Fruit fly (Drosophila melanogaster) whole organism, prepupa: ENCODE results near the gene CG4168.

Experiments used
- Blimp-1 ChIP-seq: fragments of 200-800 bp; sonication (Bioruptor generic); optimal IDR thresholded peaks from 3 replicates; lab custom pipeline; 2017; ENCODE audit warnings: missing biosample characterization, missing genetic modification characterization, mild to moderate bottlenecking, moderate library complexity, missing genetic modification reagents
- CG10669 ChIP-seq: fragments of 200-800 bp; sonication (Bioruptor generic); optimal IDR thresholded peaks from 3 replicates; lab custom pipeline; 2018; ENCODE audit warnings: missing biosample characterization, mild to moderate bottlenecking, missing genetic modification characterization, moderate library complexity
- CG11762 ChIP-seq: fragments of 200-800 bp; sonication (Bioruptor generic); optimal IDR thresholded peaks from 3 replicates; lab custom pipeline; 2016; ENCODE audit warnings: missing biosample characterization, missing genetic modification characterization; ENCODE audit not compliant: insufficient read depth
- CG15336 ChIP-seq: fragments of 200-800 bp; sonication (Bioruptor generic); IDR thresholded peaks from 2 replicates; pipeline ENCODE4 v1.3.6; 2022; ENCODE audit warnings: missing biosample characterization, missing genetic modification characterization
- CG16779 ChIP-seq: fragments of 200-800 bp; sonication (Bioruptor generic); optimal IDR thresholded peaks from 3 replicates; lab custom pipeline; 2017; ENCODE audit warnings: missing biosample characterization, mild to moderate bottlenecking, missing genetic modification characterization
- CG31627 ChIP-seq: fragments of 200-800 bp; sonication (Bioruptor generic); optimal IDR thresholded peaks from 3 replicates; lab custom pipeline; 2016; ENCODE audit warnings: missing biosample characterization, missing genetic modification characterization
- CG3919 ChIP-seq: fragments of 200-800 bp; sonication (Bioruptor generic); optimal IDR thresholded peaks from 3 replicates; lab custom pipeline; 2016; ENCODE audit warnings: missing biosample characterization, missing genetic modification characterization
- CG6792 ChIP-seq: fragments of 200-800 bp; sonication (Bioruptor generic); optimal IDR thresholded peaks from 3 replicates; lab custom pipeline; 2016; ENCODE audit warnings: missing biosample characterization, missing genetic modification characterization
- CG6854 ChIP-seq: fragments of 200-800 bp; sonication (Bioruptor generic); optimal IDR thresholded peaks from 2 replicates; lab custom pipeline; 2017; ENCODE audit warnings: missing biosample characterization, mild to moderate bottlenecking, missing genetic modification characterization
- CG8119 ChIP-seq: fragments of 200-800 bp; sonication (Bioruptor generic); IDR thresholded peaks from 3 replicates; pipeline ENCODE4 v1.3.6; 2022; ENCODE audit warnings: missing biosample characterization, missing genetic modification characterization
- CG8319 ChIP-seq: fragments of 200-800 bp; sonication (Bioruptor generic); optimal IDR thresholded peaks from 3 replicates; lab custom pipeline; 2016; ENCODE audit warnings: missing biosample characterization, missing genetic modification characterization
- CG8632 ChIP-seq: fragments of 200-800 bp; sonication (Bioruptor generic); optimal IDR thresholded peaks from 3 replicates; lab custom pipeline; 2016; ENCODE audit warnings: missing biosample characterization, missing genetic modification characterization
- CG9139 ChIP-seq: fragments of 200-800 bp; sonication (Bioruptor generic); optimal IDR thresholded peaks from 3 replicates; lab custom pipeline; 2017; ENCODE audit warnings: missing biosample characterization, mild to moderate bottlenecking, missing genetic modification characterization
- Eip75B ChIP-seq: fragments of 200-800 bp; sonication (Bioruptor generic); optimal IDR thresholded peaks from 3 replicates; lab custom pipeline; 2016; ENCODE audit warnings: missing biosample characterization, missing genetic modification characterization
- Eip78C ChIP-seq: fragments of 200-800 bp; sonication (Bioruptor generic); peaks from one replicate; lab custom pipeline; 2016; ENCODE audit warnings: missing biosample characterization, missing genetic modification characterization
- Ets21C ChIP-seq: fragments of 200-800 bp; sonication (Bioruptor generic); optimal IDR thresholded peaks from 3 replicates; lab custom pipeline; 2016; ENCODE audit warnings: missing biosample characterization, missing genetic modification characterization
- Ets96B ChIP-seq: fragments of 200-800 bp; optimal IDR thresholded peaks from 2 replicates; lab custom pipeline; 2019; ENCODE audit warnings: missing biosample characterization, mild to moderate bottlenecking, missing genetic modification characterization, moderate library complexity
- Gug ChIP-seq: fragments of 200-800 bp; sonication (Bioruptor generic); IDR thresholded peaks from 2 replicates; pipeline ENCODE4 v1.3.6; 2022; ENCODE audit warnings: missing biosample characterization, missing genetic modification characterization
- Hr39 ChIP-seq: fragments of 200-800 bp; sonication (Bioruptor generic); optimal IDR thresholded peaks from 2 replicates; lab custom pipeline; 2016; ENCODE audit warnings: missing biosample characterization, missing genetic modification characterization
- Hr4 ChIP-seq: fragments of 200-800 bp; sonication (Bioruptor generic); optimal IDR thresholded peaks from 3 replicates; lab custom pipeline; 2016; ENCODE audit warnings: missing biosample characterization, missing genetic modification characterization
- Lpt ChIP-seq: fragments of 200-800 bp; sonication (Bioruptor generic); optimal IDR thresholded peaks from 3 replicates; lab custom pipeline; 2016; ENCODE audit warnings: missing biosample characterization, missing genetic modification characterization
- Met ChIP-seq: fragments of 200-800 bp; sonication (Bioruptor generic); optimal IDR thresholded peaks from 3 replicates; lab custom pipeline; 2016; ENCODE audit warnings: missing biosample characterization, missing genetic modification characterization
- OdsH ChIP-seq: fragments of 200-800 bp; sonication (Bioruptor generic); optimal IDR thresholded peaks from 3 replicates; lab custom pipeline; 2016; ENCODE audit warnings: missing biosample characterization, missing genetic modification characterization
- Smox ChIP-seq: fragments of 200-800 bp; sonication (Bioruptor generic); optimal IDR thresholded peaks from 3 replicates; lab custom pipeline; 2016; ENCODE audit warnings: missing biosample characterization, missing genetic modification characterization
- Sox102F ChIP-seq: fragments of 200-800 bp; sonication (Bioruptor generic); optimal IDR thresholded peaks from 2 replicates; lab custom pipeline; 2016; ENCODE audit warnings: missing biosample characterization, mild to moderate bottlenecking, missing genetic modification characterization
- Sox14 ChIP-seq: fragments of 200-800 bp; sonication (Bioruptor generic); optimal IDR thresholded peaks from 3 replicates; lab custom pipeline; 2016; ENCODE audit warnings: missing biosample characterization, missing genetic modification characterization
- Sox15 ChIP-seq: fragments of 200-800 bp; sonication (Bioruptor generic); optimal IDR thresholded peaks from 3 replicates; lab custom pipeline; 2016; ENCODE audit warnings: missing biosample characterization, missing genetic modification characterization
- achi ChIP-seq: fragments of 200-800 bp; sonication (Bioruptor generic); optimal IDR thresholded peaks from 3 replicates; lab custom pipeline; 2016; ENCODE audit warnings: missing biosample characterization, missing genetic modification characterization
- cyc ChIP-seq: fragments of 200-800 bp; sonication (Bioruptor generic); optimal IDR thresholded peaks from 3 replicates; lab custom pipeline; 2016; ENCODE audit warnings: missing biosample characterization, missing genetic modification characterization
- dsx ChIP-seq: fragments of 200-800 bp; optimal IDR thresholded peaks from 3 replicates; lab custom pipeline; 2019; ENCODE audit warnings: missing biosample characterization, mild to moderate bottlenecking, missing genetic modification characterization, moderate library complexity; ENCODE audit not compliant: poor library complexity, severe bottlenecking
- fd59A ChIP-seq: fragments of 200-800 bp; sonication (Bioruptor generic); optimal IDR thresholded peaks from 2 replicates; lab custom pipeline; 2017; ENCODE audit warnings: missing biosample characterization, mild to moderate bottlenecking, missing genetic modification characterization, missing genetic modification reagents
- lz ChIP-seq: fragments of 200-800 bp; sonication (Bioruptor generic); optimal IDR thresholded peaks from 3 replicates; lab custom pipeline; 2016; ENCODE audit warnings: missing biosample characterization, missing genetic modification characterization
- net ChIP-seq: fragments of 200-800 bp; sonication (Bioruptor generic); optimal IDR thresholded peaks from 3 replicates; lab custom pipeline; 2016; ENCODE audit warnings: missing biosample characterization, missing genetic modification characterization
- pdm3 ChIP-seq: fragments of 200-800 bp; sonication (Bioruptor generic); optimal IDR thresholded peaks from 3 replicates; lab custom pipeline; 2016; ENCODE audit warnings: missing biosample characterization, missing genetic modification characterization
- spab ChIP-seq: fragments of 200-800 bp; sonication (Bioruptor generic); optimal IDR thresholded peaks from 2 replicates; lab custom pipeline; 2017; ENCODE audit warnings: missing biosample characterization, mild to moderate bottlenecking, missing genetic modification characterization, missing genetic modification reagents
- ss ChIP-seq, 2 experiments: fragments of 200-800 bp; sonication (Bioruptor generic); optimal IDR thresholded peaks; 2 replicates in 1 of 2; 3 replicates in 1 of 2; lab custom pipeline; 2017 to 2018; ENCODE audit warnings: mild to moderate bottlenecking in 2 of 2, missing biosample characterization in 2 of 2, missing genetic modification characterization in 2 of 2, moderate library complexity in 1 of 2
- svp ChIP-seq: fragments of 200-800 bp; sonication (Bioruptor generic); peaks from one replicate; lab custom pipeline; 2016; ENCODE audit warnings: missing biosample characterization, missing genetic modification characterization
- topi ChIP-seq: fragments of 200-800 bp; sonication (Bioruptor generic); optimal IDR thresholded peaks from 3 replicates; lab custom pipeline; 2016; ENCODE audit warnings: missing biosample characterization, missing genetic modification characterization

CG4168 gene

DNA sequence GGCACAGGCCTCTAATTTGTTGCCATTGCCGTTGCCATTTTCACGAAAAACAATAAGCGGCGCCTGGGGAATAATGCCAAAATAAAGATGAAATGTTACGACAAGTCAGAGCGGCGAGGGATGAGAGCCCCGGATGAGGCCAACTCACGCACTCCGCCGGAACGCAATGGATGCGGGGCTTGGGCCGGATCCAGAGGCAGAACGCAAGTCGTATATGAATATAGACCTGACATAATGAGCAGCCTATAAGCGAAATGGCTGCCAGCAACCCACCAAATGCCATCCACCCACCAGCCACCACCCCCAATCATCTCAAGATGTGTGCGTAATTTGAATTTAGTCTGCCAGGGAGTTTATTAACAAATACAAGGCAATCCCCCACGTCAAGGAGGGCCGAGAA is 81.8 kb downstream of the CG4168 start:
- TF ChIP-seq Sox15 (no peak), Ets96B (tag; lab: Kevin White, UChicago) (no peak), CG11762 (no peak), CG31627 (GFP tag; lab: Kevin White, UChicago) (no peak), CG8319 (GFP tag; lab: Kevin White, UChicago) (no peak), Sox14 (GFP tag; lab: Kevin White, UChicago) (no peak), cyc (GFP tag; lab: Kevin White, UChicago) (no peak), Sox102F (GFP tag; lab: Kevin White, UChicago) (no peak), Blimp-1 (GFP tag; lab: Kevin White, UChicago) (no peak), svp (GFP tag; lab: Kevin White, UChicago) (no peak)

DNA sequence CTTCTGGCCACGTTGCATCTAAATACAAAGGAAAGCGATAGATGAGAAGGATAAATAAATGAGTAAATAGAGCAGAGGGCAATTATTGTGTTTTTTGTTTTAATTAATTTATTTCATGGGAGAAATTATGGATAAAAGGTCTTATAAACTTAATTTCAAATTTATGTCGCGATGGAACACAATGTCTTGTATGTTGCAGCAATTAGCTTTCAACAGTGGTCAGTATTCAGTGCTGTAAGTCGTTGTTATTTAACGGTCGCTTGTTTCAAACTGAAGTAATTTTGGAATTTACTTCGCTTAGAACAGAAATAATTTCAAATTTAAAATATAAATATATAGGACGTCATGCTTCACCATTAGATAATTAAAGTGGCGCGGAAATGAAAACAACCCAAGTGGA is 82.3 kb downstream of the CG4168 start:
- TF ChIP-seq Hr4 (GFP tag; lab: Kevin White, UChicago) = no peak
- peak; percentile 5 for TF ChIP-seq topi (GFP tag; lab: Kevin White, UChicago)
- peak; percentile 14 for TF ChIP-seq Eip78C
- peak; percentile 34 for TF ChIP-seq cyc (GFP tag; lab: Kevin White, UChicago)
- no peak for TF ChIP-seq CG9139 (GFP tag; lab: Kevin White, UChicago)

DNA sequence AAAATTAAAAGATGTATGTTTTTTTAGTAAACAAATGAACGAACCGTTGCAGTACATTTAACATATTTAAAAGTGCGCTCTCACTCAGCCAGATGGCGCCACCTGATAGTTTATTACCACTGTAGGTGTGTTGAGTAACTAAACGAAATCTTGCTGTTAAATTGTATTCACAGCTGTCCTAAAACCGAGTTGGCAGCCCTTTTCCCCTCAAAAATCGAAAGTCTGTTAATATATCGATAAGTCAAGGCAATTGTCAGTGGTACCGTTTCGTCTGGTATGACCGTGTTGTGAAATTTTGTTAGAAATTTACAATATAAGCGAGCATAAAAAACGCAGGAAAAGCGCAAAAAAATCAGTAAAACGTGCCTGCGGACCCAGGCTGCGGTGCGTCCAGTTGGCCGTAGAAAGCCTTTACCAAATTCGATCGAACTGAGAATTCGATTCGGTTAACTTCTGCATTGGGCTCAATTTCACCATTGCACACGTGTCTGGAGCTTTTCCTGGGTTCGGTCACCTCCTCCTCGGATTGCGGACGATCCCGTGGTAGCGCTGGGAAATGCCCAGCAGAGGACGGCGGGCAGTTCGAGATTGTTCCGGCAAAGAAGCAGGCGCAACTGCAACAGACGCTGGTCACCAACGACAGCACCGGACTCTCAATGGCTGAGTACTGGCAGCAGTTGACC is 86.9 kb downstream of the CG4168 start, which contains the start of gene stc:
stc (plus strand) TSS at position 247 of the 683 bp plus-strand sequence.
- peak; percentile 21 for TF ChIP-seq Ets21C
- TF ChIP-seq Met (GFP tag; lab: Kevin White, UChicago) = peak; percentile 20
- TF ChIP-seq Smox (GFP tag; lab: Kevin White, UChicago) = peak; percentile 6
- no peak for TF ChIP-seq CG10669
- no peak for TF ChIP-seq CG15336 (GFP tag; lab: Robert Waterston, UW)
- TF ChIP-seq spab (GFP tag; lab: Kevin White, UChicago) = no peak
- peak; percentile 60 for TF ChIP-seq Blimp-1 (GFP tag; lab: Kevin White, UChicago)
- TF ChIP-seq CG8119 (GFP tag; lab: Robert Waterston, UW) = no peak
- TF ChIP-seq ss (GFP tag; optimal IDR thresholded peaks at IDR 0.05; lab: Kevin White, UChicago) = no peak
- peak; percentile 51 for TF ChIP-seq Hr39 (GFP tag; lab: Kevin White, UChicago)
- peak; percentile 8 for TF ChIP-seq topi (GFP tag; lab: Kevin White, UChicago)
- TF ChIP-seq Hr4 (GFP tag; lab: Kevin White, UChicago) = peak; percentile 13
- TF ChIP-seq OdsH (GFP tag; lab: Kevin White, UChicago) = no peak
- no peak for TF ChIP-seq achi
- TF ChIP-seq Sox102F (GFP tag; lab: Kevin White, UChicago) = peak; percentile 23
- no peak for TF ChIP-seq CG8632 (GFP tag; lab: Kevin White, UChicago)
- TF ChIP-seq CG16779 (tag; lab: Kevin White, UChicago) = no peak
- no peak for TF ChIP-seq Gug (GFP tag; lab: Robert Waterston, UW)
- TF ChIP-seq Eip75B = peak; percentile 30
- TF ChIP-seq svp (GFP tag; lab: Kevin White, UChicago) = peak; percentile 26
- peak; percentile 18 for TF ChIP-seq CG31627 (GFP tag; lab: Kevin White, UChicago)
- no peak for TF ChIP-seq CG6854
- no peak for TF ChIP-seq CG9139 (GFP tag; lab: Kevin White, UChicago)
- no peak for TF ChIP-seq Lpt (GFP tag; lab: Kevin White, UChicago)
- TF ChIP-seq pdm3 (GFP tag; lab: Kevin White, UChicago) = peak; percentile 36
- no peak for TF ChIP-seq CG8319 (GFP tag; lab: Kevin White, UChicago)
- no peak for TF ChIP-seq fd59A (GFP tag; lab: Kevin White, UChicago)
- no peak for TF ChIP-seq CG6792
- TF ChIP-seq lz (GFP tag; lab: Kevin White, UChicago) = peak; percentile 12
- peak; percentile 80 for TF ChIP-seq Eip78C
- no peak for TF ChIP-seq net
- peak; percentile 26 for TF ChIP-seq cyc (GFP tag; lab: Kevin White, UChicago)
- TF ChIP-seq CG3919 = peak; percentile 5
- TF ChIP-seq dsx (GFP tag; lab: Kevin White, UChicago) = peak; percentile 82
